Fruit fly (Drosophila melanogaster) whole organism, prepupa: ENCODE results near the gene LUBEL.
A peak's percentile ranks its signal among the peaks of the same experiment; 100 is the strongest.

ENCODE experiments used
- Blimp-1 ChIP-seq: fragments of 200-800 bp; sonication (Bioruptor generic); optimal IDR thresholded peaks from 3 replicates; lab custom pipeline; 2017; ENCODE audit warnings: missing biosample characterization, missing genetic modification characterization, mild to moderate bottlenecking, moderate library complexity, missing genetic modification reagents
- CG10669 ChIP-seq: fragments of 200-800 bp; sonication (Bioruptor generic); optimal IDR thresholded peaks from 3 replicates; lab custom pipeline; 2018; ENCODE audit warnings: missing biosample characterization, mild to moderate bottlenecking, missing genetic modification characterization, moderate library complexity
- CG11902 ChIP-seq: fragments of 200-800 bp; sonication (Bioruptor generic); optimal IDR thresholded peaks from 3 replicates; lab custom pipeline; 2016; ENCODE audit warnings: missing biosample characterization, missing genetic modification characterization
- CG15336 ChIP-seq: fragments of 200-800 bp; sonication (Bioruptor generic); IDR thresholded peaks from 2 replicates; pipeline ENCODE4 v1.3.6; 2022; ENCODE audit warnings: missing biosample characterization, missing genetic modification characterization
- CG32006 ChIP-seq: fragments of 200-800 bp; sonication (Bioruptor generic); optimal IDR thresholded peaks from 3 replicates; lab custom pipeline; 2017; ENCODE audit warnings: missing biosample characterization, mild to moderate bottlenecking, missing genetic modification characterization
- CG34406 ChIP-seq: fragments of 200-800 bp; sonication (Bioruptor generic); optimal IDR thresholded peaks from 3 replicates; lab custom pipeline; 2016; ENCODE audit warnings: missing biosample characterization, missing genetic modification characterization
- CG6163 ChIP-seq: fragments of 200-800 bp; sonication (Bioruptor generic); IDR thresholded peaks from 3 replicates; pipeline ENCODE4 v1.3.6; 2022; ENCODE audit warnings: missing biosample characterization, missing genetic modification characterization
- CG6276 ChIP-seq: fragments of 200-800 bp; sonication (Bioruptor generic); optimal IDR thresholded peaks from 2 replicates; lab custom pipeline; 2017; ENCODE audit warnings: missing biosample characterization, mild to moderate bottlenecking, missing genetic modification characterization
- CG6808 ChIP-seq: fragments of 200-800 bp; sonication (Bioruptor generic); optimal IDR thresholded peaks from 3 replicates; lab custom pipeline; 2017; ENCODE audit warnings: missing biosample characterization, missing genetic modification characterization, mild to moderate bottlenecking, moderate library complexity, missing genetic modification reagents
- CG6854 ChIP-seq: fragments of 200-800 bp; sonication (Bioruptor generic); optimal IDR thresholded peaks from 2 replicates; lab custom pipeline; 2017; ENCODE audit warnings: missing biosample characterization, mild to moderate bottlenecking, missing genetic modification characterization
- CG7368 ChIP-seq: fragments of 200-800 bp; sonication (Bioruptor generic); optimal IDR thresholded peaks from 3 replicates; lab custom pipeline; 2016; ENCODE audit warnings: missing biosample characterization, missing genetic modification characterization
- CG8319 ChIP-seq: fragments of 200-800 bp; sonication (Bioruptor generic); optimal IDR thresholded peaks from 3 replicates; lab custom pipeline; 2016; ENCODE audit warnings: missing biosample characterization, missing genetic modification characterization
- CG8632 ChIP-seq: fragments of 200-800 bp; sonication (Bioruptor generic); optimal IDR thresholded peaks from 3 replicates; lab custom pipeline; 2016; ENCODE audit warnings: missing biosample characterization, missing genetic modification characterization
- Eip75B ChIP-seq: fragments of 200-800 bp; sonication (Bioruptor generic); optimal IDR thresholded peaks from 3 replicates; lab custom pipeline; 2016; ENCODE audit warnings: missing biosample characterization, missing genetic modification characterization
- Eip78C ChIP-seq: fragments of 200-800 bp; sonication (Bioruptor generic); peaks from one replicate; lab custom pipeline; 2016; ENCODE audit warnings: missing biosample characterization, missing genetic modification characterization
- Eip93F ChIP-seq: fragments of 200-800 bp; sonication (Bioruptor generic); optimal IDR thresholded peaks from 2 replicates; lab custom pipeline; 2016; ENCODE audit warnings: missing biosample characterization, mild to moderate bottlenecking, missing genetic modification characterization
- Ets21C ChIP-seq: fragments of 200-800 bp; sonication (Bioruptor generic); optimal IDR thresholded peaks from 3 replicates; lab custom pipeline; 2016; ENCODE audit warnings: missing biosample characterization, missing genetic modification characterization
- Gug ChIP-seq: fragments of 200-800 bp; sonication (Bioruptor generic); IDR thresholded peaks from 2 replicates; pipeline ENCODE4 v1.3.6; 2022; ENCODE audit warnings: missing biosample characterization, missing genetic modification characterization
- Hr38 ChIP-seq: sonication (Bioruptor generic); optimal IDR thresholded peaks from 2 replicates; lab custom pipeline; 2016; ENCODE audit warnings: missing biosample characterization, missing genetic modification characterization
- Hr39 ChIP-seq: fragments of 200-800 bp; sonication (Bioruptor generic); optimal IDR thresholded peaks from 2 replicates; lab custom pipeline; 2016; ENCODE audit warnings: missing biosample characterization, missing genetic modification characterization
- Lpt ChIP-seq: fragments of 200-800 bp; sonication (Bioruptor generic); optimal IDR thresholded peaks from 3 replicates; lab custom pipeline; 2016; ENCODE audit warnings: missing biosample characterization, missing genetic modification characterization
- OdsH ChIP-seq: fragments of 200-800 bp; sonication (Bioruptor generic); optimal IDR thresholded peaks from 3 replicates; lab custom pipeline; 2016; ENCODE audit warnings: missing biosample characterization, missing genetic modification characterization
- Sox14 ChIP-seq: fragments of 200-800 bp; sonication (Bioruptor generic); optimal IDR thresholded peaks from 3 replicates; lab custom pipeline; 2016; ENCODE audit warnings: missing biosample characterization, missing genetic modification characterization
- acj6 ChIP-seq: fragments of 200-800 bp; sonication (Bioruptor generic); optimal IDR thresholded peaks from 3 replicates; lab custom pipeline; 2016; ENCODE audit warnings: missing biosample characterization, missing genetic modification characterization
- cyc ChIP-seq: fragments of 200-800 bp; sonication (Bioruptor generic); optimal IDR thresholded peaks from 3 replicates; lab custom pipeline; 2016; ENCODE audit warnings: missing biosample characterization, missing genetic modification characterization
- dsx ChIP-seq: fragments of 200-800 bp; optimal IDR thresholded peaks from 3 replicates; lab custom pipeline; 2019; ENCODE audit warnings: missing biosample characterization, mild to moderate bottlenecking, missing genetic modification characterization, moderate library complexity; ENCODE audit not compliant: poor library complexity, severe bottlenecking
- eg ChIP-seq: fragments of 200-800 bp; sonication (Bioruptor generic); IDR thresholded peaks from 3 replicates; pipeline ENCODE4 v1.3.6; 2022; ENCODE audit warnings: missing biosample characterization, missing genetic modification characterization
- esn ChIP-seq: fragments of 200-800 bp; sonication (Bioruptor generic); optimal IDR thresholded peaks from 2 replicates; lab custom pipeline; 2016; ENCODE audit warnings: missing biosample characterization, mild to moderate bottlenecking, missing genetic modification characterization, moderate library complexity
- fd85E ChIP-seq: fragments of 200-800 bp; sonication (Bioruptor generic); optimal IDR thresholded peaks from 3 replicates; lab custom pipeline; 2016; ENCODE audit warnings: missing biosample characterization, missing genetic modification characterization
- fkh ChIP-seq: fragments of 200-800 bp; sonication (Bioruptor generic); optimal IDR thresholded peaks from 3 replicates; lab custom pipeline; 2017; ENCODE audit warnings: missing biosample characterization, mild to moderate bottlenecking, missing genetic modification characterization, moderate library complexity
- lz ChIP-seq: fragments of 200-800 bp; sonication (Bioruptor generic); optimal IDR thresholded peaks from 3 replicates; lab custom pipeline; 2016; ENCODE audit warnings: missing biosample characterization, missing genetic modification characterization
- net ChIP-seq: fragments of 200-800 bp; sonication (Bioruptor generic); optimal IDR thresholded peaks from 3 replicates; lab custom pipeline; 2016; ENCODE audit warnings: missing biosample characterization, missing genetic modification characterization
- salr ChIP-seq, 2 experiments: fragments of 200-800 bp; sonication (Bioruptor generic); optimal IDR thresholded peaks; 3 replicates each; lab custom pipeline; 2016 to 2018; ENCODE audit warnings: missing biosample characterization in 2 of 2, missing genetic modification characterization in 2 of 2, mild to moderate bottlenecking in 1 of 2
- ss ChIP-seq, 2 experiments: fragments of 200-800 bp; sonication (Bioruptor generic); optimal IDR thresholded peaks; 2 replicates in 1 of 2; 3 replicates in 1 of 2; lab custom pipeline; 2017 to 2018; ENCODE audit warnings: mild to moderate bottlenecking in 2 of 2, missing biosample characterization in 2 of 2, missing genetic modification characterization in 2 of 2, moderate library complexity in 1 of 2
- svp ChIP-seq: fragments of 200-800 bp; sonication (Bioruptor generic); peaks from one replicate; lab custom pipeline; 2016; ENCODE audit warnings: missing biosample characterization, missing genetic modification characterization

Gene LUBEL

dm6 chr2L:6783395-6783794 is 10.8 kb upstream of the LUBEL start:
- TF ChIP-seq CG8632 (GFP tag; lab: Kevin White, UChicago) (no peak), CG10669 (no peak), CG32006 (GFP tag; lab: Kevin White, UChicago) (no peak), Eip78C (GFP tag; lab: Kevin White, UChicago) (peak; percentile 51)

- TF ChIP-seq net (GFP tag; lab: Kevin White, UChicago) (no peak), svp (GFP tag; lab: Kevin White, UChicago) (peak; percentile 55), CG10669 (peak; percentile 3), Eip93F (GFP tag; lab: Kevin White, UChicago) (no peak)
These were observed 2.3 kb upstream of the LUBEL start for dm6 chr2L:6774853-6775252.

DNA sequence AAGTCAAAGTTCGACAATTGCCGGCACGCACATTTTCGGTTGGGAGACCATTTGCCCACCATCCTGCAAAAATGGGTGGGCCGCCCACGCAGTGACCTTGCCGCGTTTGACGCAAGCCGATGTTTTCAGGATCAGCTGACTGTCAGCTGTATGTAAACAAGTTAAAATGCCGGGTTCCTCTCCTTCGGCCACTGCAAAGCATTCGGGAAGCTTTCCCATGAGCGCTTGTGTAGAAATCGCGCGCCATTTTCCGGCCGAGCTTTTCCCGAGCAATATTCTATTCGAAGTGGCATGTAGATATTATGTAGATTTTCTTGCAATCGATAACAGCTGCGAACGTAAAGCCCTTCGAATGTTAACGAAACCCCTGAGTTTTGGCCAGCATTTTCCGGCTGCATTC is 1.1 kb upstream of the LUBEL start, which contains the start of gene CG17378:
CG17378 (plus strand) TSS at position 397 of the 400 bp plus-strand sequence.
- TF ChIP-seq CG8632 (GFP tag; lab: Kevin White, UChicago) (no peak), acj6 (GFP tag; lab: Kevin White, UChicago) (no peak), Hr38 (no peak), Eip75B (GFP tag; lab: Kevin White, UChicago) (no peak), lz (no peak), CG6276 (GFP tag; lab: Kevin White, UChicago) (no peak), CG10669 (no peak), eg (GFP tag; lab: Robert Waterston, UW) (no peak), Ets21C (GFP tag; lab: Kevin White, UChicago) (no peak), CG6808 (GFP tag; lab: Kevin White, UChicago) (no peak), ss (GFP tag; optimal IDR thresholded peaks at IDR 0.05; lab: Kevin White, UChicago) (no peak), dsx (GFP tag; lab: Kevin White, UChicago) (no peak), OdsH (GFP tag; lab: Kevin White, UChicago) (no peak), Eip78C (GFP tag; lab: Kevin White, UChicago) (no peak), Lpt (GFP tag; lab: Kevin White, UChicago) (no peak), net (GFP tag; lab: Kevin White, UChicago) (no peak), salr (GFP tag; optimal IDR thresholded peaks at IDR 0.05; lab: Kevin White, UChicago) (no peak), fkh (GFP tag; lab: Kevin White, UChicago) (no peak), Hr39 (GFP tag; lab: Kevin White, UChicago) (no peak), CG15336 (GFP tag; lab: Robert Waterston, UW) (no peak)

DNA sequence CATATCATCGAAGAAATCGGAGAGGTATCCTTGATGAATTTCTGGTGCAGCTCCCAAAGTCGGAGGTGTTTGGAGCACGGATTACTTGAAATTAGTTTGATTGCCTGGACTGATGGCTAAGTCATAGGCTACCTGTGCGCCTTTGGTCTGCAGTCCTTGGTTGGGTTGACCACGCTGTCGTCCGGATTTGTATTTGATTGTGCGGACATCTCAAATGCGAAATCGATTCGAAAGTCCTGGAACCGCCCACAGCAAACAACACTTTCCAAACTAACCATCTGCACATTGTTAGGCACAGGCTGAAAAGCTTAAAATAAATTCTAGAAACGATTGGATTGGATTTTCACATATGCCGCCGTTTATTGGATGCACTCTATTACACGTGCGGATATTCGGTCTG is 13.0 kb downstream of the LUBEL start, which contains the start of gene CG11322:
CG11322 (minus strand) TSS at position 101 of the 400 bp plus-strand sequence.
- TF ChIP-seq Eip78C (GFP tag; lab: Kevin White, UChicago) (no peak), cyc (GFP tag; lab: Kevin White, UChicago) (no peak), Hr38 (no peak), Gug (no peak), CG6808 (GFP tag; lab: Kevin White, UChicago) (no peak), CG6854 (GFP tag; lab: Kevin White, UChicago) (no peak), CG7368 (GFP tag; lab: Kevin White, UChicago) (no peak), Sox14 (GFP tag; lab: Kevin White, UChicago) (no peak), fd85E (no peak), Eip93F (GFP tag; lab: Kevin White, UChicago) (no peak), CG11902 (GFP tag; lab: Kevin White, UChicago) (no peak), CG8319 (GFP tag; lab: Kevin White, UChicago) (no peak), esn (GFP tag; lab: Kevin White, UChicago) (no peak), Ets21C (GFP tag; lab: Kevin White, UChicago) (no peak), CG34406 (GFP tag; lab: Kevin White, UChicago) (no peak), CG6163 (GFP tag; lab: Robert Waterston, UW) (no peak), Blimp-1 (GFP tag; lab: Kevin White, UChicago) (no peak), ss (GFP tag; optimal IDR thresholded peaks at IDR 0.05; lab: Kevin White, UChicago) (no peak)
